Worm (Caenorhabditis elegans): ENCODE measurements around the gene Y105C5B.17.

- TF ChIP-seq nfya-1 (tag; optimal IDR thresholded peaks at IDR 0.05; ENCODE audit: borderline replicate concordance, insufficient read depth) (no peak), cebp-2 (GFP tag; IDR thresholded peaks at IDR 0.05) (no peak), sptf-2 (GFP tag; optimal IDR thresholded peaks at IDR 0.05) (no peak), somi-1 (GFP tag; optimal IDR thresholded peaks at IDR 0.05) (no peak), zim-3 (tag; optimal IDR thresholded peaks at IDR 0.05) (no peak), F49E8.2 (tag; optimal IDR thresholded peaks at IDR 0.05; ENCODE audit: insufficient read depth) (no peak), snpc-4 (GFP tag; optimal IDR thresholded peaks at IDR 0.05) (no peak), snpc-4 (tag; optimal IDR thresholded peaks at IDR 0.05) (no peak), K11D2.4 (GFP tag; IDR thresholded peaks at IDR 0.05) (no peak), T26A5.8 (tag; optimal IDR thresholded peaks at IDR 0.05) (no peak)
These were observed 21.5 kb upstream of the Y105C5B.17 start, which contains the start of gene Y105C5B.11 for ce11 chrIV:15941403-15941802.
